Fruit fly (Drosophila melanogaster) whole organism, adult: ENCODE measurements around the gene CG4849.

ENCODE experiments used
- CG14711 ChIP-seq: fragments of 200-800 bp; sonication (Bioruptor generic); optimal IDR thresholded peaks from 2 replicates; lab custom pipeline; 2018; ENCODE audit warnings: missing biosample characterization, mild to moderate bottlenecking, missing genetic modification characterization, moderate library complexity
- CG1620 ChIP-seq: fragments of 200-800 bp; sonication (Bioruptor generic); optimal IDR thresholded peaks from 2 replicates; lab custom pipeline; 2016; ENCODE audit warnings: missing biosample characterization, missing genetic modification characterization
- CG33017 ChIP-seq: fragments of 200-800 bp; sonication (Bioruptor generic); optimal IDR thresholded peaks from 2 replicates; lab custom pipeline; 2018; ENCODE audit warnings: missing biosample characterization, mild to moderate bottlenecking, missing genetic modification characterization, moderate library complexity
- Clk ChIP-seq: fragments of 200-800 bp; sonication (Bioruptor generic); optimal IDR thresholded peaks from 2 replicates; lab custom pipeline; 2017; ENCODE audit warnings: missing biosample characterization, missing genetic modification characterization
- bab1 ChIP-seq: fragments of 200-800 bp; sonication (Bioruptor generic); optimal IDR thresholded peaks from 3 replicates; lab custom pipeline; 2019; ENCODE audit warnings: missing biosample characterization, mild to moderate bottlenecking, missing genetic modification characterization, moderate library complexity
- cic ChIP-seq: fragments of 200-800 bp; sonication (Bioruptor generic); optimal IDR thresholded peaks from 2 replicates; lab custom pipeline; 2017; ENCODE audit warnings: missing biosample characterization, mild to moderate bottlenecking, missing genetic modification characterization, moderate library complexity
- cnc ChIP-seq, 2 experiments: fragments of >200 bp; optimal IDR thresholded peaks; 2 replicates each; lab custom pipeline; 2017
- kay ChIP-seq: fragments of 200-800 bp; sonication (Bioruptor generic); peaks from one replicate; lab custom pipeline; 2016; ENCODE audit warnings: missing biosample characterization, missing genetic modification characterization, borderline replicate concordance
- ovo ChIP-seq: fragments of 200-800 bp; sonication (Bioruptor generic); optimal IDR thresholded peaks from 2 replicates; lab custom pipeline; 2016; ENCODE audit warnings: missing biosample characterization, missing genetic modification characterization
- pad ChIP-seq: fragments of 200-800 bp; sonication (Bioruptor generic); optimal IDR thresholded peaks from 3 replicates; lab custom pipeline; 2017; ENCODE audit warnings: missing biosample characterization, missing genetic modification characterization, mild to moderate bottlenecking, moderate library complexity, missing genetic modification reagents
- tj ChIP-seq: fragments of 200-800 bp; sonication (Bioruptor generic); optimal IDR thresholded peaks from 3 replicates; lab custom pipeline; 2017; ENCODE audit warnings: missing biosample characterization, mild to moderate bottlenecking, missing genetic modification characterization, moderate library complexity
- toe ChIP-seq: fragments of 200-800 bp; sonication (Bioruptor generic); optimal IDR thresholded peaks from 2 replicates; lab custom pipeline; 2016; ENCODE audit warnings: missing biosample characterization, missing genetic modification characterization

- TF ChIP-seq kay (GFP tag; lab: Kevin White, UChicago) (peak; percentile 87), pad (GFP tag; lab: Kevin White, UChicago) (peak; percentile 23), toe (peak; percentile 76), Clk (GFP tag; lab: Kevin White, UChicago) (peak; percentile 43), CG14711 (tag; lab: Kevin White, UChicago) (peak; percentile 33), ovo (GFP tag; lab: Kevin White, UChicago) (no peak), bab1 (GFP tag; lab: Kevin White, UChicago) (peak; percentile 45), CG1620 (GFP tag; lab: Kevin White, UChicago) (no peak), cnc (optimal IDR thresholded peaks at IDR 0.05; lab: Kevin White, UChicago) (no peak), cic (GFP tag; lab: Kevin White, UChicago) (peak; percentile 73), CG33017 (tag; lab: Kevin White, UChicago) (no peak), tj (peak; percentile 16)
These were observed 37.9 kb upstream of the CG4849 start, which contains the start of gene mino for dm6 chr3R:27925000-27925970.
